Fruit fly (Drosophila melanogaster) whole organism: ENCODE results near the gene MTF-1.
A peak's percentile ranks its signal among the peaks of the same experiment; 100 is the strongest.

Experiments
- CG8478 ChIP-seq: fragments of >200 bp; optimal IDR thresholded peaks from 2 replicates; lab custom pipeline; 2018; ENCODE audit warnings: inconsistent platforms
- Dll ChIP-seq: fragments of >200 bp; optimal IDR thresholded peaks from 2 replicates; lab custom pipeline; 2017
- EcR ChIP-seq, 2 experiments: fragments of >200 bp; optimal IDR thresholded peaks; 2 replicates each; lab custom pipeline; 2017; ENCODE audit warnings: missing biosample characterization in 2 of 2, missing genetic modification characterization in 2 of 2, missing genetic modification reagents in 2 of 2
- pan ChIP-seq: fragments of >200 bp; optimal IDR thresholded peaks from 2 replicates; lab custom pipeline; 2017
- psq ChIP-seq: fragments of >200 bp; optimal IDR thresholded peaks from 2 replicates; lab custom pipeline; 2017
- usp ChIP-seq: fragments of >200 bp; optimal IDR thresholded peaks from 2 replicates; lab custom pipeline; 2017; ENCODE audit warnings: missing biosample characterization, missing genetic modification characterization, mixed read lengths

Gene MTF-1

DNA sequence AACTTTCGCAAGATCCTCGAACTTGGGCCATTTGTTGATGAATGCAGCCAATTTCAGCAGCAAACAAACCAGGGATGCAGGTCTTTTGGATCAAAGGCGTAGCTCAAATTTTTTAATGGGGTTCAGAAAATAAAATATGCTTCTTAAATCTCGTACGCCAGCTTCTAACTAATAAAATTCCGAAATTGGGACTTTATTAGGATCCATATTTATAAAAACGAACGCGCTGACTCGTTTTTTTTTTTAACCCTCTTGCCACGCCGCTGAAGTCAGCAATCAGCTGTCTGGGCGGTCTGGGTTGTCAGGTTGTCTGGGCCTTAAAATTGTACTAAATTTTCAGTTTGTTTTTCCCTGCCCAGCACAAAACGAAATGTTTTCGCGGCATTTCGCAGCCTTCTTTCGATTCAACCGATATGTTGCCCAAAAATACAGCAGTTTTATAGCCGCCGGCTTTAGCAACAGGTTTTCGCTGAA is 27.5 kb downstream of the MTF-1 start, which contains the start of gene CG3437:
TSS of gene CG3437 (minus strand) at position 51 of the 474 bp plus-strand sequence.
- TF ChIP-seq psq, result no peak
- TF ChIP-seq EcR (GFP tag; optimal IDR thresholded peaks at IDR 0.05; lab: Kevin White, UChicago), result no peak
- TF ChIP-seq CG8478 (lab: Kevin White, UChicago), result no peak
- no peak for TF ChIP-seq Dll (lab: Kevin White, UChicago)
- no peak for TF ChIP-seq pan (lab: Kevin White, UChicago)
- TF ChIP-seq usp (GFP tag; lab: Kevin White, UChicago), result no peak

DNA sequence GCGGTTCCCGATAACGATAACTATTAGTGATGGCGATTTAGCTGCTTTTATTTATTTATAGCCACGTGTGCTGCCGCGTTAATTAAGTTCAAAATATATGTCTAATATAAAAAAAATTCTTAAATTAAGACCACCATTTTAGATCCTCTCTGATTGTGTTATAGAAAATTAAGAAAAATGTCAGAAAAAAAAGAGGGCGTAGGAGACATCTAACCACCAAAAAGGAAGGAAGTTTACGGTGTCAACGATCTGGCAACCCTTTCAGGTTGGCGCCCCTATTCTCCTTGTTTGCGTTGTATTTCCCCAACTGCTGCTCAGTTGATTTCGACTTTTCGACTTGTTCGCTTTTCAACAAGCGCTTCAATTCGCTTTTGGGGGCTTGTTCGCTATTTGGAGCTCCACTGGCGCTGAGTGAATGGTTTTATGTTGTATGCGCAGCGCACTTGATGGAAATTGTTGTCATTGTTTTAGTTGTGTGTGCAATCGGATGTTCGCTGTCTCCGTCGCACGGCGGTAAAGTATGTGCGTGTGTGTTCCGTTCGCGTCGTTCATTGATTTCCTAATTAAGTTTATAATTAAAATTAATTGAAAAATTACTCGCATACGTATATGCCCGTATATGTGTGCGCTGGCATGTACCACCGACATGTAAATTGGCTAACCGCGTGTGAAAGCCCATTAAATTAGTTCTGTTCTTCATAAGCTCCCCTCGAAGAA is 30.8 kb downstream of the MTF-1 start, which contains the start of the genes CG3434 and CG44838:
TSS of gene CG3434 (minus strand) at position 25 of the 717 bp plus-strand sequence.
TSS of gene CG44838 (plus strand) at position 276 of the 717 bp plus-strand sequence.
- TF ChIP-seq pan (lab: Kevin White, UChicago) (no peak), EcR (GFP tag; optimal IDR thresholded peaks at IDR 0.05; lab: Kevin White, UChicago) (no peak), CG8478 (lab: Kevin White, UChicago) (no peak), Dll (lab: Kevin White, UChicago) (no peak), usp (GFP tag; lab: Kevin White, UChicago) (no peak), psq (no peak)

DNA sequence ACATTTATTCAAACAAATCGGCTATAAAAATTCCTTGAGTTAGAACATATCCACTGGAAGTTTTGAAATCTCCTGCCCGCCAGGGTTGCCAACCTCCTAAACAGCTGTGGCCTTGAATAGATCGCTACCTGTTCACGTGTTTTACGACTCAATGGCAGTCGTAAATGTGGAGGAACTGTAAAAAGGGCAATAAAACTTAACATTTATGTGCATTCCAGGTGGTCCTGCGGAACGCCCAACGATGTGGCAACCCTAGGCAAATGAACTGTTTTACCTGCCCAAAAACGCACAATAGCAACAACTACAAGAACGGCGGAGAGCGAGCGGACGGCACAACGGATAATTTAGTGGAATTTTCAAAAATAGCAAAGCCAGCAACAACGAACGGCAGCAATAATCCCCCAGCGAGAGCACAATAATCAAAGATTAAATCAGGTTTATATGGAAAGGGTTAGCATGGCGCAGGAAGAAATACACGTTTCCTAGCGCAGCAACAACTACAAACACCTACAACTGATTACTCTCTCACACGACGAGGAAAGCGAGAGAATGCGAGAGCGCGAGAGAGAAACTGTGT is 31.6 kb downstream of the MTF-1 start:
- TF ChIP-seq Dll (lab: Kevin White, UChicago) (no peak), usp (GFP tag; lab: Kevin White, UChicago) (no peak), CG8478 (lab: Kevin White, UChicago) (no peak), psq (no peak), EcR (GFP tag; optimal IDR thresholded peaks at IDR 0.05; lab: Kevin White, UChicago) (no peak), pan (lab: Kevin White, UChicago) (no peak)

DNA sequence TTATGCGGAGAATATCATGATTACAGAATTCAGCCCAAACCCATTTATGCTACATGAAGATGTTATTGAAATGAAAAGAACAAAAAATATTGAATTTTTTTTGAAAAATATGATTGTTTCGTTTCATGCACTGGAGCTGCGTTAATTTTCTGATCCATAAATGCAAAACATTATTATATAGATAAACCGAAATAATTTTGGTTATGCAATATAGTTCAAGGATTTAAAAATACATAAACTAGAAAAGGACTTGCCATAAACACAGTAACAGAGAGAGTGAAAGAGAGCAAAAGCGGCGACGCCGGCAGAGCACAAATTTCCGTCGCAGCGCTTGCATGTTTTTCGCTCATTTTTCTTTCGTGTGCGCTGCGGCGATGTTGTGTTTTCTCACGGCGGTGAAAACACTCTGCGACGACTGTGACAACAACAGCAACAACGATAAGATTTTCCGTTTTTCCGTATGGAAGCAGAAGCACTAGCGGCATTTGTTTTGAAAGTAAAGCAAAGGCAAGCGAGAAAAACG is 32.2 kb downstream of the MTF-1 start:
- TF ChIP-seq Dll (lab: Kevin White, UChicago) (peak; percentile 41), EcR (GFP tag; optimal IDR thresholded peaks at IDR 0.05; lab: Kevin White, UChicago) (no peak)

DNA sequence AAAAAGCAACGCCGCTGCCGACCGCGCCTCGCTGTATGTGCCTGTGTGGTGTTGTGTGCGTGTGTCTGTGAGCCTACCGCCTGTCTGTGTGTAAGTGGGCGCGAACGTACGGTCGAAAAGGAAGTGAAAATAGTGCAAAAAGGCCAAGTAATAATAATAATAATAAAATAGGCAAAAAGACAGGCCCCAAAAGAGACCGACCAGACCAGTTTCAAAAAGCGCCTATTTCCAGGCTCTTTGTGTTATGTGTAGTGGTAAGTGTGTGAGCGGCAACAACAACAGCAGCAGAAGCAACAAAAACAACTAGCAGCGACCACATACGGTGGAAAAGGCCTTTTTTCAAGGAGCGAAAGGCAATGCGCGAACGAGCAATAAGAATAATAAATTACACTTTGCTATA is 32.7 kb downstream of the MTF-1 start:
- TF ChIP-seq Dll (lab: Kevin White, UChicago) (no peak), EcR (GFP tag; optimal IDR thresholded peaks at IDR 0.05; lab: Kevin White, UChicago) (no peak), pan (lab: Kevin White, UChicago) (no peak), psq (no peak), usp (GFP tag; lab: Kevin White, UChicago) (no peak), CG8478 (lab: Kevin White, UChicago) (no peak)

DNA sequence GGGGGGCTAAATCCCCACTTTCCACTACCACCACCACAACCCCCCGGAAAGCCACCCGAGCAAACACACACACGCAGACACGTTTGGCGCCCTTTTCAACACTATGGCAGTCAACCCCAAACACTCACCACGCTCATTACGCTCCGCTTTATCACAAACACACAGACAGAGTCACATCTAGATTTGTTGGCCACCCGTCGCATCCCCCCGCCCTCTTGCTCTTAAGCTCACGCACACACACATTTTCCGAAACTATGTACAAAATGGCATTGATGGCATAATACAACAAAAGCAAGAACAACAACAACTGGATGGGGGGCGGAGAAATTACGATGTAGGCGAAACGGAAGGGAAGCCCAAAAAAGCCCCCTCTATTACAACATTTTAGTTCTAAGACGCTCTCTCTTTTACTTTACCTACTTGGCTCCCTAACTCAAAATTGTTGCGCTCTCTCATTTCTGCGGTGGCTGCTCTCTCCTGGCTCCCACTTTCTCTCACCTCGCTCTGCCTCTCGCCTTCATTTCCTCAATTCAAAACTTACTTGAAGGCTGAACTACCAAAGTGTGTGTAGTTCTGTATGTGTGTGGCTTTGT is 35.6 kb downstream of the MTF-1 start:
- TF ChIP-seq CG8478 (lab: Kevin White, UChicago), result no peak
- TF ChIP-seq psq, result no peak
- TF ChIP-seq pan (lab: Kevin White, UChicago), result no peak
- no peak for TF ChIP-seq EcR (GFP tag; optimal IDR thresholded peaks at IDR 0.05; lab: Kevin White, UChicago)
- TF ChIP-seq usp (GFP tag; lab: Kevin White, UChicago), result no peak
- no peak for TF ChIP-seq Dll (lab: Kevin White, UChicago)

DNA sequence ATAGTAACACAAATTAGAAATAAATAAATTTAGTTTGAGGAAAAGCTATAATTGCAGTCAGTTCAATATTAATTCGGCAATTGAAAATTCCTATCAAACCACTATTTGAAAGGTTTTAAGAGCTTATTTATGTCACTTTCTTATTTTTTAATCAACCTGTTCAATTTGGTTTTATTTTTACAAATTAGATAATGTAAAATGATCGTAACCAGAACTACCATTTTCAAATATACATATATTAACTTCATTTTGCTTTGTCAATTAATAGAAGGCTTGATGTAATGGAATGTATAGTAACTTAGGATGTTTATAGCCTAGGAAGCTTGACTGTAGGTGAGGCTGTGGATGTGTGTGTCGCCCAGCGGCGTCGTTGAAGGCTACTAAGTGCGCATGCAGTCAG is 36.5 kb downstream of the MTF-1 start:
- TF ChIP-seq Dll (lab: Kevin White, UChicago) (no peak), pan (lab: Kevin White, UChicago) (no peak), psq (no peak), CG8478 (lab: Kevin White, UChicago) (no peak), usp (GFP tag; lab: Kevin White, UChicago) (no peak), EcR (GFP tag; optimal IDR thresholded peaks at IDR 0.05; lab: Kevin White, UChicago) (no peak)

DNA sequence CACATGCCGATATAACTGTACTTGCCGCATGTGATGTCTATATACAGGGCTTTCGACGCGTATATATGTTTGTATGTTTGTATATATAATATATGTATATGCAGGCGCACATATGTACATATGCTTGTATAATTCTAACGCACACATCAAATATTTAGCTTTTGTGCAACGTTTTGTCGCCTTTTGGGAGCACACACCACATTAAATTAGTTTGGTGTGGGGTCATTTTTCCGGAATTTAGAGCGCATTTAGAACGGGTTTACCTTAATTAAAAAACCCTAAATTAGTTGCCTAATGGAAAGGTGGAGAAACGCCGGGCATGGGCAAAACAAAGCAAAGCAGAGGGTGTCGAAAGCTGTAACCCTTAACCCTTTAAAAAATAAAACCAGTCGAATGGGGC is 37.2 kb downstream of the MTF-1 start:
- TF ChIP-seq EcR (GFP tag; optimal IDR thresholded peaks at IDR 0.05; lab: Kevin White, UChicago) (no peak), psq (no peak), Dll (lab: Kevin White, UChicago) (no peak), usp (GFP tag; lab: Kevin White, UChicago) (no peak), pan (lab: Kevin White, UChicago) (no peak), CG8478 (lab: Kevin White, UChicago) (no peak)

DNA sequence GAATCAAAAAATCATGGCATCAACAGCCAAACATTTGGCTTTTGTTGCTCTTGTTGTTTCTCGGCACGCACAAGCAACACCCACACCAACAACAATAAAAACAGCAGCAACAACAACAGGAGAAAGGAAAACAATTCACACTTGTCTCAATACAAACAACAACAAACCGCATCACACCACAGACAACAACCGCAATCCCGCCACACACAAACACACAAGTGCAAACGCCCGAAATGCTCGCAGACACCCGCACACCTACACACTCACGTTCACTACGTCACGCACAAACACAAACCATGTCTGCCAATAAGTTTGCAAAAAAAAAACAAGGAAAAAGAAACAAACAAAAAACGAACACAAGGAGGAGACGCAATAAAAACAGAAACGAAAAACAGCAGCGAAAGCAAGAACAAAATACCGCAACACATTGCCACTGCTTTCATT is 37.7 kb downstream of the MTF-1 start:
- TF ChIP-seq usp (GFP tag; lab: Kevin White, UChicago), result no peak
- no peak for TF ChIP-seq pan (lab: Kevin White, UChicago)
- TF ChIP-seq Dll (lab: Kevin White, UChicago), result no peak
- TF ChIP-seq EcR (GFP tag; optimal IDR thresholded peaks at IDR 0.05; lab: Kevin White, UChicago), result no peak
- TF ChIP-seq psq, result no peak
- no peak for TF ChIP-seq CG8478 (lab: Kevin White, UChicago)

DNA sequence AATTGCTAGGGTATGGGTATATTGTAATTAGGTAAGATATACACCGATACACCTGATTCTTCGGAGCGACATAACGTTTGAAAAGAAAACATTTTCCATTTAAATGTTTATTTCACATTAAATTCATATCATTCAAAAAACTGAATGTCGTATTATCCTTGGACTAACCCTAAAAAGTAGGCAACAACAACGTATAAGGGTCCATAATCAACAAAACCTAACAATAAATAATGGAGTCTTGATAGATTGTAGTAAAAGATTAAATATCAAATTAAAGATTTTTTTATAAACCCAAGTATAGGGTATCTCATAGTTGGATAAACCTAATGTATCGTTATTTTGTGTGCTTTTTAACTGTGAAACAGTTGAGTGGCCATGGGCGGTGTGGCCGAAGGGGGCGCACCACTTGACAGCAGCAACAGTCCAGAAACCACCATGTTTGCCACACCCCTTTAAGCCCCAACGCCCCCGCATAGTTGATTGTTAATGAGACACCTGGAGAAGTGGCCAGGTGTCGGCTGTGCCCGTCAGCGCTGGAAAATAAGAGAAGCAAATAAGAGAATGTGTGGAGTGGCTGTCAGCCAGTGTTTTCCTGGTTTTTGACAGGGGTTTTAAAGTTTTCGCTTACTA is 38.3 kb downstream of the MTF-1 start:
- no peak for TF ChIP-seq EcR (GFP tag; optimal IDR thresholded peaks at IDR 0.05; lab: Kevin White, UChicago)
- TF ChIP-seq usp (GFP tag; lab: Kevin White, UChicago), result no peak
- peak; percentile 68 for TF ChIP-seq pan (lab: Kevin White, UChicago)
- no peak for TF ChIP-seq CG8478 (lab: Kevin White, UChicago)

DNA sequence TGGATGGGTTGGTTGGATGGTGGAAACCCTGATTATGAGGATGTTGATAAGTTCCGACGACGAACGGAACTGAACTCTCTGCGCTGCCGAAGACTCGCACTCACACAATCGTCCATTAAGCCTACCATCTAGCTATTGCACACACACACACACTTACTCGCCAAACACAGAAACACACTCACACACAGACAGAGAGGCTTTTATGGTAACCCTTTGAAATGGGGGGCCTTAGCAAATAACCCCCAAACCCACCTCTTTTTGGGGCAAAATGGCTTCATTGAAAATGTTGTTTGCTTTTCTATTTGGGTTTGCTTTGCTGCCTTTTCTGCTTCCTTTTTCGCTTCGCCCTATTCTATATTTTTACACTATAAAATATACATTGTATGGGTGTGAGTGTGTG is 39.0 kb downstream of the MTF-1 start:
- TF ChIP-seq pan (lab: Kevin White, UChicago) (no peak), Dll (lab: Kevin White, UChicago) (no peak), CG8478 (lab: Kevin White, UChicago) (no peak)
